Worm (Caenorhabditis elegans) whole organism, early embryonic: ENCODE measurements around the gene F59F3.6.

ENCODE experiments used
- B0310.2 ChIP-seq: sonication (generic microtip); optimal IDR thresholded peaks from 2 replicates; lab custom pipeline; 2016; ENCODE audit warnings: mild to moderate bottlenecking, missing genetic modification characterization, missing compliant biosample characterization
- F13C5.2 ChIP-seq: sonication (generic microtip); optimal IDR thresholded peaks from 2 replicates; lab custom pipeline; 2017; ENCODE audit warnings: mild to moderate bottlenecking, missing genetic modification characterization, inconsistent platforms, missing compliant biosample characterization
- aly-1 ChIP-seq: sonication (generic microtip); optimal IDR thresholded peaks from 2 replicates; lab custom pipeline; 2016; ENCODE audit warnings: missing genetic modification characterization, missing compliant biosample characterization
- ama-1 ChIP-seq: fragments of 150-350 bp; optimal IDR thresholded peaks from 2 replicates; lab custom pipeline; 2014
- ceh-13 ChIP-seq: fragments of 200-800 bp; sonication (Bioruptor generic); optimal IDR thresholded peaks from 2 replicates; lab custom pipeline; 2018; ENCODE audit warnings: mild to moderate bottlenecking, missing genetic modification characterization, missing compliant biosample characterization
- ceh-36 ChIP-seq: sonication (generic microtip); optimal IDR thresholded peaks from 2 replicates; lab custom pipeline; 2016; ENCODE audit warnings: missing genetic modification characterization, inconsistent platforms, missing compliant biosample characterization
- ets-7 ChIP-seq: sonication (generic microtip); optimal IDR thresholded peaks from 2 replicates; lab custom pipeline; 2016; ENCODE audit warnings: missing genotype, missing genetic modification characterization, missing compliant biosample characterization
- flt-1 ChIP-seq: fragments of 200-800 bp; sonication (Bioruptor generic); IDR thresholded peaks from 2 replicates; pipeline ENCODE4 v1.3.6; 2022; ENCODE audit warnings: missing genetic modification characterization, missing compliant biosample characterization
- hmbx-1 ChIP-seq: sonication (generic microtip); optimal IDR thresholded peaks from 2 replicates; lab custom pipeline; 2016; ENCODE audit warnings: mild to moderate bottlenecking, missing genetic modification characterization, missing compliant biosample characterization
- hmg-4 ChIP-seq: fragments of 200-800 bp; sonication (Bioruptor generic); optimal IDR thresholded peaks from 2 replicates; lab custom pipeline; 2018; ENCODE audit warnings: mild to moderate bottlenecking, missing genetic modification characterization, missing compliant biosample characterization
- hnd-1 ChIP-seq: sonication (generic microtip); optimal IDR thresholded peaks from 2 replicates; lab custom pipeline; 2016; ENCODE audit warnings: missing genetic modification characterization, missing compliant biosample characterization
- pes-1 ChIP-seq: fragments of 200-800 bp; sonication (Bioruptor generic); IDR thresholded peaks from 2 replicates; pipeline ENCODE4 v1.3.6; 2022; ENCODE audit warnings: missing genetic modification reagents, missing genetic modification characterization, missing compliant biosample characterization
- scrt-1 ChIP-seq: fragments of 200-800 bp; sonication (Bioruptor generic); IDR thresholded peaks from 2 replicates; pipeline ENCODE4 v1.3.6; 2022; ENCODE audit warnings: missing genetic modification characterization, missing compliant biosample characterization
- sea-1 ChIP-seq: fragments of 200-800 bp; sonication (Bioruptor generic); conservative IDR thresholded peaks from 2 replicates; pipeline ENCODE4 v1.3.6; 2022; ENCODE audit warnings: missing genetic modification characterization, missing compliant biosample characterization
- tbx-11 ChIP-seq: fragments of 200-800 bp; sonication (Bioruptor generic); IDR thresholded peaks from 2 replicates; pipeline ENCODE4 v1.3.6; 2022; ENCODE audit warnings: missing genetic modification characterization, missing compliant biosample characterization
- tbx-37 ChIP-seq: fragments of 200-800 bp; sonication (Bioruptor generic); conservative IDR thresholded peaks from 2 replicates; pipeline ENCODE4 v1.3.6; 2022; ENCODE audit warnings: missing genetic modification reagents, missing genetic modification characterization, missing compliant biosample characterization
- tra-4 ChIP-seq: sonication (generic microtip); optimal IDR thresholded peaks from 2 replicates; lab custom pipeline; 2017; ENCODE audit warnings: missing genetic modification characterization, missing compliant biosample characterization

The F59F3.6 gene

ce11 chrX:10999176-10999575, at the start of gene F59F3.6:
Gene F59F3.6, minus strand, starts transcription at chrX:10999276.
- no peak for TF ChIP-seq tbx-11 (GFP tag; lab: Robert Waterston, UW)
- TF ChIP-seq flt-1: no peak
- TF ChIP-seq tbx-37 (GFP tag; lab: Robert Waterston, UW): no peak
- no peak for TF ChIP-seq hnd-1 (tag; lab: Kevin White, UChicago)
- no peak for TF ChIP-seq F13C5.2 (tag; lab: Kevin White, UChicago)
- TF ChIP-seq sea-1 (GFP tag; lab: Robert Waterston, UW): no peak
- no peak for TF ChIP-seq B0310.2 (tag; lab: Kevin White, UChicago)
- TF ChIP-seq pes-1 (GFP tag; lab: Robert Waterston, UW): no peak
- TF ChIP-seq hmg-4 (GFP tag; lab: Kevin White, UChicago): no peak
- TF ChIP-seq ama-1: no peak
- no peak for TF ChIP-seq scrt-1 (GFP tag; lab: Robert Waterston, UW)
- no peak for TF ChIP-seq ets-7 (tag; lab: Kevin White, UChicago)

ce11 chrX:11047183-11047582, 48.1 kb upstream of the F59F3.6 start, which contains the start of gene clc-1:
Gene clc-1, plus strand, starts transcription at chrX:11047446.
- no peak for TF ChIP-seq hmbx-1 (tag; lab: Kevin White, UChicago)
- TF ChIP-seq ceh-13 (GFP tag; lab: Kevin White, UChicago): no peak
- no peak for TF ChIP-seq pes-1 (GFP tag; lab: Robert Waterston, UW)
- TF ChIP-seq sea-1 (GFP tag; lab: Robert Waterston, UW): no peak
- TF ChIP-seq flt-1: no peak
- no peak for TF ChIP-seq B0310.2 (tag; lab: Kevin White, UChicago)
- TF ChIP-seq tbx-11 (GFP tag; lab: Robert Waterston, UW): no peak
- no peak for TF ChIP-seq aly-1 (tag; lab: Kevin White, UChicago)
- no peak for TF ChIP-seq ama-1
- no peak for TF ChIP-seq hmg-4 (GFP tag; lab: Kevin White, UChicago)
- no peak for TF ChIP-seq F13C5.2 (tag; lab: Kevin White, UChicago)
- TF ChIP-seq hnd-1 (tag; lab: Kevin White, UChicago): no peak
- TF ChIP-seq tbx-37 (GFP tag; lab: Robert Waterston, UW): no peak

DNA sequence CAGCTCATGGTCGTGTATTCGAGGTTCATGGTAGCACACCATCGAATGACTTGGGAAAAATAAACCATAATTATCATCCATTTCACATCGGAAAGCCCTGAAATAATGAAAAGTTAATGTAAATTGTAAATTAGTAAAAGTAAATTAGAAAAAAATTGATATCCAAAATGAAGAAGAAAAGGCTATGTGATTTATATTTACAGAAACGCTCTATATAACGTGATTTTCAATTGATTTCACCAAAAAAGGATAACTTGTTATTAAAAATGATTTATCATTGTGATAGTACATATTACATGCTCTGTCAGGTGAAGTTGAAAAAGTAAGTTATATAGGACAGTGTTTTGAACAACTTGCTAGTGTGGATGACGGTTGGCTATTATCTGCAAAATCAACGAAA, 43.7 kb upstream of the F59F3.6 start, which contains the start of gene C09F12.3:
Gene C09F12.3 (minus strand): TSS at position 101 of the 400 bp plus-strand sequence.
- TF ChIP-seq tbx-11 (GFP tag; lab: Robert Waterston, UW) (no peak), hnd-1 (tag; lab: Kevin White, UChicago) (no peak), hmg-4 (GFP tag; lab: Kevin White, UChicago) (no peak), tbx-37 (GFP tag; lab: Robert Waterston, UW) (no peak), ceh-13 (GFP tag; lab: Kevin White, UChicago) (no peak), B0310.2 (tag; lab: Kevin White, UChicago) (no peak), scrt-1 (GFP tag; lab: Robert Waterston, UW) (no peak), flt-1 (no peak), ama-1 (no peak), ceh-36 (tag; lab: Kevin White, UChicago) (no peak), aly-1 (tag; lab: Kevin White, UChicago) (no peak), sea-1 (GFP tag; lab: Robert Waterston, UW) (no peak), F13C5.2 (tag; lab: Kevin White, UChicago) (no peak), hmbx-1 (tag; lab: Kevin White, UChicago) (no peak), pes-1 (GFP tag; lab: Robert Waterston, UW) (no peak), ets-7 (tag; lab: Kevin White, UChicago) (no peak), tra-4 (tag; lab: Kevin White, UChicago) (no peak)

- no peak for TF ChIP-seq sea-1 (GFP tag; lab: Robert Waterston, UW)
- TF ChIP-seq aly-1 (tag; lab: Kevin White, UChicago): no peak
- no peak for TF ChIP-seq hmbx-1 (tag; lab: Kevin White, UChicago)
- TF ChIP-seq tra-4 (tag; lab: Kevin White, UChicago): no peak
- no peak for TF ChIP-seq ets-7 (tag; lab: Kevin White, UChicago)
- no peak for TF ChIP-seq ceh-13 (GFP tag; lab: Kevin White, UChicago)
- no peak for TF ChIP-seq flt-1
- TF ChIP-seq ceh-36 (tag; lab: Kevin White, UChicago): no peak
- TF ChIP-seq ama-1: no peak
- TF ChIP-seq B0310.2 (tag; lab: Kevin White, UChicago): no peak
- no peak for TF ChIP-seq tbx-11 (GFP tag; lab: Robert Waterston, UW)
- TF ChIP-seq tbx-37 (GFP tag; lab: Robert Waterston, UW): no peak
- no peak for TF ChIP-seq scrt-1 (GFP tag; lab: Robert Waterston, UW)
- no peak for TF ChIP-seq pes-1 (GFP tag; lab: Robert Waterston, UW)
- no peak for TF ChIP-seq hmg-4 (GFP tag; lab: Kevin White, UChicago)
Observed at ce11 chrX:11038221-11038620, 39.1 kb upstream of the F59F3.6 start.

DNA sequence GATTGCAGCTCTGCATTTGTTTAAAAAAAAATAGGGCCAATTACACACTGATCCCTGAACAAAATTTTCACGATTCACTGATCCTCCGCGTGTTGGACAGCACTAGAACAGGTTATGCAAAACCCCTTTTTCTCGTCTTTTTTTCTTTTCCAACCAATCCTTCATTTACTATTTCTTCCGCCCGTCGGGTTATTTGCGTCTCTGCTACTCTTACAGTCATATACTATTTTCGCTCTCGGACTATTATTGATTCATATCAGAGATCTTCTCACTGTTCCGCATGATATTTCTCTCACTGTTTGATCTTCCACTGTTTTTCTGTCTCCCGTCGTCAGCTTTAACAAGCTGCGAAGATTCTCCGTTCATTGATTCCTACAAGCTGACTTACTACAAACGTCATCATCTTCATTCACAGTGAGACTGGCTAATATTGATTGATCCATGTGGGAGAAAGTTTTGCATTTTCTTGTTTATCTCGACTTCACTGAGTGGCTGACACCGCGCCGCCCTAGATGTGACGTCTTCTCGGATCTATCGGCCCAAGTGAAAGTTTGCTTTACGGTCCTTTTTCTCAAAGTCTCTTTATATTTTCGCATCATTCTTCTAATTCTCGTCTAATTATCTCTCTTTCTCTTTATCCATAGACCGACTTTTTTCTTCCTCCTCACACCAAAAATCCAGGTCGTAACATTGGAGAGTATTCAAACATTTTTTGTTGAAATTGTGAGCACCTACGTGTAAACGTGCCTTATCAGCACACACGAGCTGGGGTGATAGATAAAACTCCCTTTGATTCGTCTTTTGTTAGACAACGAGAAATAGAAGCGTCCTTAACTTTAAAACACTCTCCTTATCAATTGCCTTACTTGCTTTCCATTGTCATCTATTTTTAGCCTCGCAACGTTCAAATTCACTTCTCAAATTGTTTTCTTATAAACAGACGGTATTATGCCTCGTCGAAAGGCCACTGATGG, 37.3 kb upstream of the F59F3.6 start:
- TF ChIP-seq tbx-11 (GFP tag; lab: Robert Waterston, UW) (no peak), F13C5.2 (tag; lab: Kevin White, UChicago) (no peak), ama-1 (no peak), pes-1 (GFP tag; lab: Robert Waterston, UW) (no peak), hmg-4 (GFP tag; lab: Kevin White, UChicago) (no peak), ceh-13 (GFP tag; lab: Kevin White, UChicago) (no peak), tbx-37 (GFP tag; lab: Robert Waterston, UW) (no peak), flt-1 (no peak), ets-7 (tag; lab: Kevin White, UChicago) (no peak), ceh-36 (tag; lab: Kevin White, UChicago) (no peak), scrt-1 (GFP tag; lab: Robert Waterston, UW) (no peak), sea-1 (GFP tag; lab: Robert Waterston, UW) (no peak), hmbx-1 (tag; lab: Kevin White, UChicago) (no peak)

- TF ChIP-seq aly-1 (tag; lab: Kevin White, UChicago) (no peak), sea-1 (GFP tag; lab: Robert Waterston, UW) (no peak), tra-4 (tag; lab: Kevin White, UChicago) (no peak), hnd-1 (tag; lab: Kevin White, UChicago) (no peak), tbx-11 (GFP tag; lab: Robert Waterston, UW) (no peak)
Observed at ce11 chrX:11035563-11035962, 36.5 kb upstream of the F59F3.6 start.
